Fruit fly (Drosophila melanogaster): Measurements from ENCODE around the gene CG34163.
A peak's percentile ranks its signal among the peaks of the same experiment; 100 is the strongest.

Gene CG34163

DNA sequence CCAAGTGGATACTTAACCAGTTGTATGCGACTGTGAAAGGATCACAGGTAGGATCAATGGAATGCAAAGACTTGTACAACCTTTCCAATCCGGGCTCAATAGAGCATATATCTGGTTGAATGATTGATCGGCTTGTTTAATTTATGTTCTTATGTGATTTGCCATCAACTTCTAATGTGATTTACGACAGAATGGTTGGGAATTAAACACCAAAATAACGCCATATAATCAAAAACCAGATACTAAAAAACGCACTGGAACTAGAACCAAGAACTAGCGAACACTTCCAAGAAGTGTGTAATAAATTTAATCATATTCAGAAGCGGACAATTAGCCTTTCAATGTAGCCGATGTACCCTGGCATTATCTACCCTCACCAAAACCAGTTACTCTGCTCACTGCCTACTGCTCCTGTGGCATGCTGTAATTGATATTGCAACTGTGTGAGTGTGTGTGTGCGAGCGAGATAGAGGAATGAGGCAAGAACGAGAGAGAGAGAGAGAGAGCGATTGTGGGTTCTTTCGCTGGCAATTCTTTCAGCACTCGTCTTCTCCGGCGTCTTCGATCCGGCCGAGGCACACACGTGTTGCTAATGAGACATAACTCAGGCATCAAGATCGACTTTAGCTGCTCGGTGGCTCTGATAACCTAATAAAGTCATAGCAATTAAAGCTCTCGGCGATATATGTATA is 19.3 kb upstream of the CG34163 start:
- TF ChIP-seq Jra (GFP tag; optimal IDR thresholded peaks at IDR 0.05): peak; percentile 25
- no peak for TF ChIP-seq Myc (optimal IDR thresholded peaks at IDR 0.05)
- TF ChIP-seq dmrt93B (GFP tag; optimal IDR thresholded peaks at IDR 0.05): peak; percentile 57
- TF ChIP-seq dsf (GFP tag; optimal IDR thresholded peaks at IDR 0.05; ENCODE audit: borderline replicate concordance): no peak
- no peak for TF ChIP-seq Mio (GFP tag; optimal IDR thresholded peaks at IDR 0.05)
- peak; percentile 36 for TF ChIP-seq Hnf4 (GFP tag; optimal IDR thresholded peaks at IDR 0.05)
- no peak for TF ChIP-seq tai (GFP tag; optimal IDR thresholded peaks at IDR 0.05)
- no peak for TF ChIP-seq Hr83 (GFP tag; optimal IDR thresholded peaks at IDR 0.05; ENCODE audit: poor library complexity, severe bottlenecking)
- TF ChIP-seq Abd-B (GFP tag; optimal IDR thresholded peaks at IDR 0.05): no peak
- peak; percentile 60 for TF ChIP-seq h (GFP tag; optimal IDR thresholded peaks at IDR 0.05)
- peak; percentile 9 for TF ChIP-seq OdsH (GFP tag; optimal IDR thresholded peaks at IDR 0.05)
- TF ChIP-seq usp (GFP tag; optimal IDR thresholded peaks at IDR 0.05): no peak
- no peak for TF ChIP-seq sv (GFP tag; optimal IDR thresholded peaks at IDR 0.05)
- TF ChIP-seq woc (GFP tag; optimal IDR thresholded peaks at IDR 0.05): peak; percentile 81
- TF ChIP-seq CG9705 (GFP tag; optimal IDR thresholded peaks at IDR 0.05): peak; percentile 5
- TF ChIP-seq Dif (GFP tag; optimal IDR thresholded peaks at IDR 0.05; ENCODE audit: partially characterized antibody): peak; percentile 37
- no peak for TF ChIP-seq lola (GFP tag; optimal IDR thresholded peaks at IDR 0.05)
- TF ChIP-seq foxo (GFP tag; optimal IDR thresholded peaks at IDR 0.05): peak in 1 of 2 experiments; percentile 57
- peak; percentile 54 for TF ChIP-seq ey (GFP tag; optimal IDR thresholded peaks at IDR 0.05)
- TF ChIP-seq dl (GFP tag; optimal IDR thresholded peaks at IDR 0.05; ENCODE audit: insufficient read depth in 1 of 2, partially characterized antibody in 2 of 2): peak in 1 of 2 experiments; percentile 15
- no peak for TF ChIP-seq Rel (GFP tag; optimal IDR thresholded peaks at IDR 0.05)
- no peak for TF ChIP-seq Rel (tag; optimal IDR thresholded peaks at IDR 0.05)
- TF ChIP-seq Dfd (GFP tag; optimal IDR thresholded peaks at IDR 0.05): no peak
- no peak for TF ChIP-seq N (GFP tag; optimal IDR thresholded peaks at IDR 0.05)
- TF ChIP-seq psq (GFP tag; optimal IDR thresholded peaks at IDR 0.05): peak; percentile 44
- peak; percentile 18 for TF ChIP-seq rgr (GFP tag; optimal IDR thresholded peaks at IDR 0.05)
- no peak for TF ChIP-seq brk (GFP tag; optimal IDR thresholded peaks at IDR 0.05)
- peak; percentile 39 for TF ChIP-seq br (GFP tag; optimal IDR thresholded peaks at IDR 0.05)
- TF ChIP-seq fru (GFP tag; optimal IDR thresholded peaks at IDR 0.05): peak; percentile 48
- TF ChIP-seq HLH106 (tag; optimal IDR thresholded peaks at IDR 0.05): peak; percentile 39
- TF ChIP-seq pan (optimal IDR thresholded peaks at IDR 0.05): no peak
- TF ChIP-seq Sp1 (GFP tag; optimal IDR thresholded peaks at IDR 0.05): peak; percentile 55
- no peak for TF ChIP-seq sage (GFP tag; optimal IDR thresholded peaks at IDR 0.05)

DNA sequence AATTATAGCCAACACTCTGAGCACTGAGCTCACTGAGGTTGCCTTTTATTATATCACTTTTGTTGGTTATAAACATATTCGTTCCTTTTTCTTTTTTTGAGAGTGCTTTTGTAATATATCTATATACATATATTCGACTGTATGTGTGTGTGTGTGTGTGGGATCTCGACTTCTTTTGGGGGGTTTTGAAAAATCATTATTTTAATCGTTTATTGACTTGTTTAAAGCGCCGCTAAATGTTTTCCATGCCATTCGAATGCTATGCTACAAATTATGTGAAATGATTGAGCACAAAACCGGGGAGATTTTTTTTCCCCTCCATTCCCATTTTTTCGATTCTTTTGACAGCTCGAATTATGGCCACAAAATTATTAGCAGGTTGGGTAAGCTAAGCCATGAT is 18.6 kb upstream of the CG34163 start:
- no peak for TF ChIP-seq Rel (GFP tag; optimal IDR thresholded peaks at IDR 0.05)
- TF ChIP-seq Rel (tag; optimal IDR thresholded peaks at IDR 0.05): peak; percentile 73
- no peak for TF ChIP-seq Myc (optimal IDR thresholded peaks at IDR 0.05)

DNA sequence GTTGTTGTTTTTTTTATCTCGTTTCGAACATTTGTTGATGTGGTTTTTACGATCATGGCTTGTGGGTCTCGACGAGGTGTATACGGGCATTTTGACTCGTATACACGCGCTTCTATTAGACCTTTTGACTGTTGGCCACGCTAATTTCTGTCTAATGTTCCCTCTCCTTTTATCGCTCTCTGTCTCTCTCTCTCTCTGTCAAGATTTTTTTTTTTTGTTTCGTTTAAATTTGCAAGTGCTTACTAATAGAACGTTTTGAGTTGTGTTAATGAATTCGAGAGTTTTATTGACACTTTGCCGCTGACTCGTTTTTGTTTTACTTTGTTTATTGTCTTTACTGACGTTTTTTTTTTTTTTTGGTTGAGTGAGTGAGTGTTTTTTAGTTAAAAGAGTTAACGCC is 17.7 kb upstream of the CG34163 start:
- TF ChIP-seq jim (GFP tag; optimal IDR thresholded peaks at IDR 0.05) (no peak), ey (GFP tag; optimal IDR thresholded peaks at IDR 0.05) (no peak), fru (GFP tag; optimal IDR thresholded peaks at IDR 0.05) (no peak), psq (GFP tag; optimal IDR thresholded peaks at IDR 0.05) (no peak), dsf (GFP tag; optimal IDR thresholded peaks at IDR 0.05; ENCODE audit: borderline replicate concordance) (no peak), usp (GFP tag; optimal IDR thresholded peaks at IDR 0.05) (no peak), Dif (GFP tag; optimal IDR thresholded peaks at IDR 0.05; ENCODE audit: partially characterized antibody) (no peak)

DNA sequence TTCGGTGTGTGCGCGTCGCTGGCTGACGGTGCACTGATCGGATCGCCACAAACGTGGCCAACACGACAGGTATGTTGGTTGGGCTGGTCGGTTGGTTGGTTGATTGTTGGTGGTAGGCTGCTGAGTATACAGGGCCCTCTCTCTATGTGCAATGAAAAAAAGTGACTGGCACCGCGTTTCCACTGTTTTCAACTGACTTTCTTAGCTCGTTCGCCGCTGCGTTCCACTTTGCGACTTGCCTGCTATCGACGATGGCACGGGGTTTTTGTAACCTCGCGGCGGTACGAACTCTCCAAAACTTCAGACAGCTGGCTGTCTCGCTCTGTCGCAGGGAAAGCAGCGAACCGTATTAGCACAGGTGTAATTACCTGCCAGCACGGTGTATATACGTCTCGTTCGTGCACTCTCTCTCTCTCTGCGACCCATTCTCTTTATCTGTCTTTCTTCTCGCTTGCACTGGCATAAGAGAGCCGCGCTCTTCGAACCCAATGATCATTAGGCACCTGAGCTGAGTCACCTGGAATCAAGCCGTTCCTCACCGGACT is 17.1 kb upstream of the CG34163 start:
- TF ChIP-seq pan (optimal IDR thresholded peaks at IDR 0.05): no peak
- TF ChIP-seq Mio (GFP tag; optimal IDR thresholded peaks at IDR 0.05): no peak
- peak; percentile 75 for TF ChIP-seq h (GFP tag; optimal IDR thresholded peaks at IDR 0.05)
- no peak for TF ChIP-seq lola (GFP tag; optimal IDR thresholded peaks at IDR 0.05)
- no peak for TF ChIP-seq CrebA (GFP tag; optimal IDR thresholded peaks at IDR 0.05; ENCODE audit: borderline replicate concordance)
- TF ChIP-seq Hr78 (GFP tag; optimal IDR thresholded peaks at IDR 0.05): no peak
- TF ChIP-seq Hnf4 (GFP tag; optimal IDR thresholded peaks at IDR 0.05): no peak
- TF ChIP-seq Hr83 (GFP tag; optimal IDR thresholded peaks at IDR 0.05; ENCODE audit: poor library complexity, severe bottlenecking): peak; percentile 83
- peak; percentile 7 for TF ChIP-seq psq (GFP tag; optimal IDR thresholded peaks at IDR 0.05)
- no peak for TF ChIP-seq woc (GFP tag; optimal IDR thresholded peaks at IDR 0.05)
- TF ChIP-seq dmrt93B (GFP tag; optimal IDR thresholded peaks at IDR 0.05): no peak
- TF ChIP-seq Abd-B (GFP tag; optimal IDR thresholded peaks at IDR 0.05): no peak
- TF ChIP-seq GATAd (GFP tag; optimal IDR thresholded peaks at IDR 0.05): no peak
- TF ChIP-seq CG9705 (GFP tag; optimal IDR thresholded peaks at IDR 0.05): no peak
- TF ChIP-seq brk (GFP tag; optimal IDR thresholded peaks at IDR 0.05): no peak
- no peak for TF ChIP-seq usp (GFP tag; optimal IDR thresholded peaks at IDR 0.05)
- no peak for TF ChIP-seq Rel (GFP tag; optimal IDR thresholded peaks at IDR 0.05)
- TF ChIP-seq Rel (tag; optimal IDR thresholded peaks at IDR 0.05): peak; percentile 69
- peak; percentile 56 to 82 for TF ChIP-seq dl (GFP tag; optimal IDR thresholded peaks at IDR 0.05; ENCODE audit: insufficient read depth in 1 of 2, partially characterized antibody in 2 of 2)
- peak; percentile 51 for TF ChIP-seq fru (GFP tag; optimal IDR thresholded peaks at IDR 0.05)
- TF ChIP-seq sv (GFP tag; optimal IDR thresholded peaks at IDR 0.05): no peak
- TF ChIP-seq Dfd (GFP tag; optimal IDR thresholded peaks at IDR 0.05): no peak
- peak; percentile 44 for TF ChIP-seq br (GFP tag; optimal IDR thresholded peaks at IDR 0.05)
- peak; percentile 46 for TF ChIP-seq Jra (GFP tag; optimal IDR thresholded peaks at IDR 0.05)
- peak; percentile 81 for TF ChIP-seq Vsx2 (GFP tag; optimal IDR thresholded peaks at IDR 0.05; ENCODE audit: partially characterized antibody)
- peak; percentile 50 for TF ChIP-seq rgr (GFP tag; optimal IDR thresholded peaks at IDR 0.05)
- peak; percentile 59 for TF ChIP-seq jim (GFP tag; optimal IDR thresholded peaks at IDR 0.05)
- TF ChIP-seq CG32264 (GFP tag; optimal IDR thresholded peaks at IDR 0.05): peak; percentile 24
- TF ChIP-seq OdsH (GFP tag; optimal IDR thresholded peaks at IDR 0.05): peak; percentile 20
